Worm (Caenorhabditis elegans) whole organism, mixed stage, embryonic: Measurements from ENCODE around the gene twk-2.

Source experiments
- blmp-1 ChIP-seq: fragments of 150-350 bp; optimal IDR thresholded peaks from 2 replicates; lab custom pipeline; 2014; ENCODE audit warnings: missing biosample characterization, missing genetic modification characterization
- ceh-83 ChIP-seq: fragments of 200-800 bp; sonication (Bioruptor generic); optimal IDR thresholded peaks from 2 replicates; lab custom pipeline; 2018; ENCODE audit warnings: mild to moderate bottlenecking, missing genetic modification characterization, missing compliant biosample characterization
- ces-1 ChIP-seq: fragments of 150-350 bp; optimal IDR thresholded peaks from 2 replicates; lab custom pipeline; 2014; ENCODE audit warnings: missing biosample characterization, missing genetic modification reagents, missing genetic modification characterization
- lsy-2 ChIP-seq: fragments of 150-350 bp; optimal IDR thresholded peaks from 2 replicates; lab custom pipeline; 2014; ENCODE audit warnings: missing biosample characterization, missing genetic modification characterization
- mab-5 ChIP-seq: fragments of 150-350 bp; optimal IDR thresholded peaks from 2 replicates; lab custom pipeline; 2014; ENCODE audit warnings: missing biosample characterization, missing genetic modification characterization
- mep-1 ChIP-seq: fragments of 150-350 bp; optimal IDR thresholded peaks from 2 replicates; lab custom pipeline; 2017; ENCODE audit warnings: missing biosample characterization, missing genetic modification reagents, missing genetic modification characterization, inconsistent platforms
- nhr-237 ChIP-seq: fragments of 150-350 bp; optimal IDR thresholded peaks from 2 replicates; lab custom pipeline; 2014; ENCODE audit warnings: missing biosample characterization, missing genetic modification characterization
- nhr-28 ChIP-seq: fragments of 150-350 bp; optimal IDR thresholded peaks from 2 replicates; lab custom pipeline; 2014; ENCODE audit warnings: missing biosample characterization, missing genetic modification characterization
- nhr-76 ChIP-seq: sonication (generic microtip); optimal IDR thresholded peaks from 2 replicates; lab custom pipeline; 2017; ENCODE audit warnings: missing biosample characterization, missing genetic modification characterization
- pha-4 ChIP-seq: fragments of 150-350 bp; optimal IDR thresholded peaks from 2 replicates; lab custom pipeline; 2018; ENCODE audit warnings: missing biosample characterization, missing genetic modification reagents, missing genetic modification characterization
- unc-62 ChIP-seq: fragments of 150-350 bp; optimal IDR thresholded peaks from 2 replicates; lab custom pipeline; 2014; ENCODE audit warnings: missing biosample characterization, missing genetic modification reagents, missing genetic modification characterization
- zip-8 ChIP-seq: fragments of 150-350 bp; optimal IDR thresholded peaks from 2 replicates; lab custom pipeline; 2014; ENCODE audit warnings: missing biosample characterization, missing genetic modification characterization
- ztf-11 ChIP-seq: fragments of 150-350 bp; optimal IDR thresholded peaks from 2 replicates; lab custom pipeline; 2014; ENCODE audit warnings: missing biosample characterization, missing genetic modification characterization

DNA sequence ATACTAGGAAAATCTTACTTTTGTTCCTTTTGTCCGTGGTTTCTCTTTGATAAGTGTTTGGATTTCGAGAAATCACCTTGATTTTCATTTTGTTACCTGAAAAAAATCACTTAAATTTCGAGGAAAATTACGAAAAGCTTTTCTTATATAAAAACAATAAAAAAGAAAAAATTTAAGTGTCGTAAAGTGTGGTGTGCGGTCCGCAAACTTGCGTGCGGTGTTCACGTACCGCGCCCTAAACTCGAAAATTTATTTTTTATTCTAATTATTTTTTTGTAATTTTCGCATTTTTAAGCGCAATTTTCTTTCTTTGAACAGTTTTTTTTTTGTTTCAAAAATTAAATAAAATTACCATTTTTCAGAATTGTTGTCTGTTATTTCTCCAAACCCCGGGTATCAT is 28.1 kb downstream of the twk-2 start, which contains the start of the genes dcaf-13 and toe-1:
- TF ChIP-seq unc-62 (GFP tag; lab: Kevin White, UChicago): no peak
- no peak for TF ChIP-seq nhr-237 (tag; lab: Kevin White, UChicago)
- TF ChIP-seq nhr-28: no peak
- no peak for TF ChIP-seq lsy-2 (tag; lab: Kevin White, UChicago)
- no peak for TF ChIP-seq nhr-76 (tag; lab: Kevin White, UChicago)
- TF ChIP-seq ceh-83 (GFP tag; lab: Kevin White, UChicago): no peak
- no peak for TF ChIP-seq blmp-1
- no peak for TF ChIP-seq mep-1 (tag; lab: Kevin White, UChicago)
- peak; percentile 54 for TF ChIP-seq ces-1 (GFP tag; lab: Kevin White, UChicago)
- no peak for TF ChIP-seq pha-4
- no peak for TF ChIP-seq ztf-11 (tag; lab: Kevin White, UChicago)
- TF ChIP-seq mab-5 (tag; lab: Kevin White, UChicago): no peak
- TF ChIP-seq zip-8 (tag; lab: Kevin White, UChicago): no peak
